Worm (Caenorhabditis elegans) whole organism, early embryonic: ENCODE measurements around the gene F37H8.5.

ENCODE experiments used
- ama-1 ChIP-seq: fragments of 150-350 bp; optimal IDR thresholded peaks from 2 replicates; lab custom pipeline; 2014
- flt-1 ChIP-seq: fragments of 200-800 bp; sonication (Bioruptor generic); IDR thresholded peaks from 2 replicates; pipeline ENCODE4 v1.3.6; 2022; ENCODE audit warnings: missing genetic modification characterization, missing compliant biosample characterization
- pes-1 ChIP-seq: fragments of 200-800 bp; sonication (Bioruptor generic); IDR thresholded peaks from 2 replicates; pipeline ENCODE4 v1.3.6; 2022; ENCODE audit warnings: missing genetic modification reagents, missing genetic modification characterization, missing compliant biosample characterization
- tbx-37 ChIP-seq: fragments of 200-800 bp; sonication (Bioruptor generic); conservative IDR thresholded peaks from 2 replicates; pipeline ENCODE4 v1.3.6; 2022; ENCODE audit warnings: missing genetic modification reagents, missing genetic modification characterization, missing compliant biosample characterization
- tra-4 ChIP-seq: sonication (generic microtip); optimal IDR thresholded peaks from 2 replicates; lab custom pipeline; 2017; ENCODE audit warnings: missing genetic modification characterization, missing compliant biosample characterization

ce11 chrII:11204731-11205130 lies 16.7 kb downstream of the F37H8.5 start:
- no peak for TF ChIP-seq flt-1
- TF ChIP-seq tra-4 (tag; lab: Kevin White, UChicago), result no peak
- no peak for TF ChIP-seq pes-1 (GFP tag; lab: Robert Waterston, UW)
- TF ChIP-seq tbx-37 (GFP tag; lab: Robert Waterston, UW), result no peak
- no peak for TF ChIP-seq ama-1 (lab: Kevin White, UChicago)
